In the genomic region with DNA sequence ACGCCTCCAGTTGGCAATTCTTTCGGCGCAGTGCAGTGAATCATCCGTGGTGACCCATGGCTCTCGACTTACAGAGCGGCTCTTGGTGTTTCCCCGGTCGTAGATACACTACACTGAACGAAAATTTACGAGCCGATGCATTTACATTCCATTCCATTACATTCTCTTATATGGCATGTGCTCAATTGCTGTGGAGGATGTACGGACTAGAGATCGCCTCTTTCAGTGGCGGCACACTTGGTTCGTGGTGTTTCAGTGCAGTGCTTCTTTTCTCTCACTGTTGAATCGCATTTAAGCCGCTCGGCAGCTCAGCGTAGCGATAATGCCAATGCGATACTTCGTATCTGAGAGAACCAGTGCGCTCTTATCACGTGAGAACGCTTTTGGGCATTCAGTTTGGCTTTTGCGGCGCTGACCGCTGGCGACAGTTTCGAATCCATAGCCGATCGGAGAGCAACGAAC, we compare ENCODE assay signal across 1 fruit fly cellular context.
TF ChIP-seq lines count a peak whose summit lies in the region.

A gene (plus strand): TSS at position 412 of the 462 bp plus-strand sequence.

TF ChIP-seq in whole organism, embryonic, 481 proteins besides CTCF, POLR2A, EP300 and RAD21 (continued from another document and continues in another):
- no peak for TF ChIP-seq CG32772 (GFP tag; IDR thresholded peaks at IDR 0.05; lab: Robert Waterston, UW)
- no peak for TF ChIP-seq onecut (GFP tag; IDR thresholded peaks at IDR 0.05; lab: Robert Waterston, UW)
- TF ChIP-seq toy (GFP tag; IDR thresholded peaks at IDR 0.05; lab: Robert Waterston, UW): no peak
- TF ChIP-seq Hmx (GFP tag; optimal IDR thresholded peaks at IDR 0.05; lab: Kevin White, UChicago): no peak
- peak; percentile 62 for TF ChIP-seq CG17328 (GFP tag; IDR thresholded peaks at IDR 0.05; lab: Robert Waterston, UW)
- TF ChIP-seq Doc2 (GFP tag; IDR thresholded peaks at IDR 0.05; lab: Robert Waterston, UW): no peak
- peak; percentile 10 for TF ChIP-seq Bdp1 (GFP tag; optimal IDR thresholded peaks at IDR 0.05; lab: Kevin White, UChicago)
- TF ChIP-seq ash1 (GFP tag; optimal IDR thresholded peaks at IDR 0.05; lab: Kevin White, UChicago): no peak
- TF ChIP-seq CG4404 (GFP tag; IDR thresholded peaks at IDR 0.05; lab: Robert Waterston, UW): no peak
- peak; percentile 57 for TF ChIP-seq CG14014 (GFP tag; IDR thresholded peaks at IDR 0.05; lab: Robert Waterston, UW)
- TF ChIP-seq Adf1 (GFP tag; IDR thresholded peaks at IDR 0.05; lab: Robert Waterston, UW): peak; percentile 26; the same call in 1 of the 2 replicates
- TF ChIP-seq Atf-2 (GFP tag; optimal IDR thresholded peaks at IDR 0.05; lab: Kevin White, UChicago): peak; percentile 30
- peak in 1 of 3 experiments; percentile 21 for TF ChIP-seq lola (GFP tag; optimal IDR thresholded peaks at IDR 0.05; lab: Kevin White, UChicago)
- no peak for TF ChIP-seq CG15011 (GFP tag; optimal IDR thresholded peaks at IDR 0.05; lab: Kevin White, UChicago)
- peak; percentile 39 for TF ChIP-seq Rfx (GFP tag; IDR thresholded peaks at IDR 0.05; lab: Robert Waterston, UW)
- no peak for TF ChIP-seq sc (optimal IDR thresholded peaks at IDR 0.05; lab: Kevin White, UChicago)
- TF ChIP-seq sc (GFP tag; optimal IDR thresholded peaks at IDR 0.05; lab: Kevin White, UChicago): no peak
- TF ChIP-seq MBD-R2 (GFP tag; IDR thresholded peaks at IDR 0.05; lab: Robert Waterston, UW): no peak
- TF ChIP-seq bab2 (GFP tag; optimal IDR thresholded peaks at IDR 0.05; lab: Kevin White, UChicago): peak; percentile 33
- peak; percentile 37; the same call in 1 of the 2 replicates for TF ChIP-seq Ada2b (GFP tag; IDR thresholded peaks at IDR 0.05; lab: Robert Waterston, UW)
- peak; percentile 59 for TF ChIP-seq CG9609 (GFP tag; optimal IDR thresholded peaks at IDR 0.05; lab: Kevin White, UChicago)
- TF ChIP-seq CG3065 (GFP tag; optimal IDR thresholded peaks at IDR 0.05; lab: Kevin White, UChicago): no peak
- TF ChIP-seq bigmax (GFP tag; optimal IDR thresholded peaks at IDR 0.05; lab: Kevin White, UChicago): no peak
- TF ChIP-seq mirr (GFP tag; optimal IDR thresholded peaks at IDR 0.05; lab: Kevin White, UChicago): no peak
- TF ChIP-seq CG7839 (tag; optimal IDR thresholded peaks at IDR 0.05; lab: Kevin White, UChicago): peak; percentile 73
- no peak for TF ChIP-seq Lpt (GFP tag; optimal IDR thresholded peaks at IDR 0.05; lab: Kevin White, UChicago)
- TF ChIP-seq CG2678 (tag; optimal IDR thresholded peaks at IDR 0.05; lab: Kevin White, UChicago): no peak
- no peak for TF ChIP-seq nau (GFP tag; optimal IDR thresholded peaks at IDR 0.05; lab: Kevin White, UChicago)
- TF ChIP-seq usp (GFP tag; optimal IDR thresholded peaks at IDR 0.05; lab: Kevin White, UChicago): no peak
- TF ChIP-seq PHDP (tag; optimal IDR thresholded peaks at IDR 0.05; lab: Kevin White, UChicago): peak; percentile 50
- peak; percentile 1 for TF ChIP-seq Mad (GFP tag; optimal IDR thresholded peaks at IDR 0.05; lab: Kevin White, UChicago)
- peak; percentile 34 for TF ChIP-seq CG9932 (GFP tag; IDR thresholded peaks at IDR 0.05; lab: Robert Waterston, UW)
- no peak for TF ChIP-seq h (optimal IDR thresholded peaks at IDR 0.05; lab: Kevin White, UChicago)
- TF ChIP-seq Med (GFP tag; lab: Kevin White, UChicago): peak; percentile 94
- no peak for TF ChIP-seq Nf-YB (GFP tag; optimal IDR thresholded peaks at IDR 0.05; lab: Kevin White, UChicago)
- no peak for TF ChIP-seq CG10462 (GFP tag; optimal IDR thresholded peaks at IDR 0.05; lab: Kevin White, UChicago)
- TF ChIP-seq crc (GFP tag; optimal IDR thresholded peaks at IDR 0.05; lab: Kevin White, UChicago): no peak
- peak; percentile 29 for TF ChIP-seq CG7786 (GFP tag; optimal IDR thresholded peaks at IDR 0.05; lab: Kevin White, UChicago)
- no peak for TF ChIP-seq H15 (GFP tag; IDR thresholded peaks at IDR 0.05; lab: Robert Waterston, UW)
- TF ChIP-seq CG14050 (GFP tag; IDR thresholded peaks at IDR 0.05; lab: Robert Waterston, UW): peak; percentile 53; the same call in 2 of the 3 replicates
- no peak for TF ChIP-seq CG14965 (GFP tag; optimal IDR thresholded peaks at IDR 0.05; lab: Kevin White, UChicago; ENCODE audit: borderline replicate concordance)
- TF ChIP-seq Hsf (GFP tag; optimal IDR thresholded peaks at IDR 0.05; lab: Kevin White, UChicago): peak; percentile 40
- no peak for TF ChIP-seq CG34224 (GFP tag; IDR thresholded peaks at IDR 0.05; lab: Robert Waterston, UW; ENCODE audit: partially characterized antibody)
- peak; percentile 5 for TF ChIP-seq NC2β (GFP tag; optimal IDR thresholded peaks at IDR 0.05; lab: Kevin White, UChicago)
- TF ChIP-seq pfk (GFP tag; optimal IDR thresholded peaks at IDR 0.05; lab: Kevin White, UChicago): no peak
- no peak for TF ChIP-seq Hmr (GFP tag; optimal IDR thresholded peaks at IDR 0.05; lab: Kevin White, UChicago)
- no peak for TF ChIP-seq CG18764 (GFP tag; optimal IDR thresholded peaks at IDR 0.05; lab: Kevin White, UChicago)
- TF ChIP-seq CG15601 (tag; optimal IDR thresholded peaks at IDR 0.05; lab: Kevin White, UChicago): no peak
- TF ChIP-seq p53 (GFP tag; optimal IDR thresholded peaks at IDR 0.05; lab: Kevin White, UChicago): no peak
- no peak for TF ChIP-seq prd (optimal IDR thresholded peaks at IDR 0.05; lab: Kevin White, UChicago)
- TF ChIP-seq prd (GFP tag; IDR thresholded peaks at IDR 0.05; lab: Robert Waterston, UW): peak; percentile 72
- TF ChIP-seq CG6175 (GFP tag; IDR thresholded peaks at IDR 0.05; lab: Robert Waterston, UW): no peak
- TF ChIP-seq CG1233 (GFP tag; optimal IDR thresholded peaks at IDR 0.05; lab: Kevin White, UChicago): no peak
- no peak for TF ChIP-seq CG11696 (GFP tag; IDR thresholded peaks at IDR 0.05; lab: Robert Waterston, UW)
- peak; percentile 0 for TF ChIP-seq CG1647 (GFP tag; optimal IDR thresholded peaks at IDR 0.05; lab: Kevin White, UChicago)
- peak; percentile 5 for TF ChIP-seq gcm2 (GFP tag; optimal IDR thresholded peaks at IDR 0.05; lab: Kevin White, UChicago)
- no peak for TF ChIP-seq CG4328 (GFP tag; optimal IDR thresholded peaks at IDR 0.05; lab: Kevin White, UChicago)
- TF ChIP-seq dysf (GFP tag; IDR thresholded peaks at IDR 0.05; lab: Robert Waterston, UW): peak; percentile 62
- TF ChIP-seq Xrp1 (GFP tag; IDR thresholded peaks at IDR 0.05; lab: Robert Waterston, UW): peak; percentile 64; the same call in 1 of the 2 replicates
- peak; percentile 54 for TF ChIP-seq Antp (GFP tag; optimal IDR thresholded peaks at IDR 0.05; lab: Kevin White, UChicago)
- TF ChIP-seq CG11247 (GFP tag; IDR thresholded peaks at IDR 0.05; lab: Robert Waterston, UW): no peak
- TF ChIP-seq fd64A (GFP tag; optimal IDR thresholded peaks at IDR 0.05; lab: Kevin White, UChicago): no peak
- peak; percentile 41 for TF ChIP-seq CG8944 (GFP tag; optimal IDR thresholded peaks at IDR 0.05; lab: Kevin White, UChicago)
- peak; percentile 2 for TF ChIP-seq ab (GFP tag; optimal IDR thresholded peaks at IDR 0.05; lab: Kevin White, UChicago)
- no peak for TF ChIP-seq sens-2 (GFP tag; IDR thresholded peaks at IDR 0.05; lab: Robert Waterston, UW)
- peak; percentile 36 for TF ChIP-seq CG9817 (tag; optimal IDR thresholded peaks at IDR 0.05; lab: Kevin White, UChicago)
- no peak for TF ChIP-seq zen2 (GFP tag; IDR thresholded peaks at IDR 0.05; lab: Robert Waterston, UW; ENCODE audit: partially characterized antibody)
- TF ChIP-seq CG2889 (GFP tag; IDR thresholded peaks at IDR 0.05; lab: Robert Waterston, UW): 0 out of 3 replicates have a peak, but pooled peaks have one; percentile 49
- TF ChIP-seq gsb-n (tag; optimal IDR thresholded peaks at IDR 0.05; lab: Kevin White, UChicago): no peak
- TF ChIP-seq CG31365 (tag; optimal IDR thresholded peaks at IDR 0.05; lab: Kevin White, UChicago): no peak
- TF ChIP-seq CG8281 (tag; optimal IDR thresholded peaks at IDR 0.05; lab: Kevin White, UChicago): no peak
- no peak for TF ChIP-seq NFAT (GFP tag; IDR thresholded peaks at IDR 0.05; lab: Robert Waterston, UW)
- TF ChIP-seq CG1024 (GFP tag; IDR thresholded peaks at IDR 0.05; lab: Robert Waterston, UW): 0 out of 2 replicates have a peak, but pooled peaks have one; percentile 25
- no peak for TF ChIP-seq Poxn (GFP tag; IDR thresholded peaks at IDR 0.05; lab: Robert Waterston, UW)
- no peak for TF ChIP-seq cas (GFP tag; IDR thresholded peaks at IDR 0.05; lab: Robert Waterston, UW)
- TF ChIP-seq CG10979 (tag; optimal IDR thresholded peaks at IDR 0.05; lab: Kevin White, UChicago): peak; percentile 39
- no peak for TF ChIP-seq inv (GFP tag; IDR thresholded peaks at IDR 0.05; lab: Robert Waterston, UW; ENCODE audit: partially characterized antibody)
- peak; percentile 66 for TF ChIP-seq zf30C (GFP tag; optimal IDR thresholded peaks at IDR 0.05; lab: Kevin White, UChicago)
- peak; percentile 50; the same call in 1 of the 2 replicates for TF ChIP-seq CG5953 (GFP tag; IDR thresholded peaks at IDR 0.05; lab: Robert Waterston, UW)
- peak; percentile 18 for TF ChIP-seq phol (tag; optimal IDR thresholded peaks at IDR 0.05; lab: Kevin White, UChicago)
- no peak for TF ChIP-seq CG15479 (GFP tag; optimal IDR thresholded peaks at IDR 0.05; lab: Kevin White, UChicago)
- peak; percentile 7 for TF ChIP-seq fd96Cb (tag; optimal IDR thresholded peaks at IDR 0.05; lab: Kevin White, UChicago)
- peak; percentile 46 for TF ChIP-seq CG8388 (GFP tag; optimal IDR thresholded peaks at IDR 0.05; lab: Kevin White, UChicago)
- peak; percentile 22 for TF ChIP-seq CG8924 (tag; optimal IDR thresholded peaks at IDR 0.05; lab: Kevin White, UChicago)
- no peak for TF ChIP-seq en (GFP tag; optimal IDR thresholded peaks at IDR 0.05; lab: Kevin White, UChicago)
- 0 out of 2 replicates have a peak, but pooled peaks have one; percentile 14 for TF ChIP-seq bowl (GFP tag; IDR thresholded peaks at IDR 0.05; lab: Robert Waterston, UW)
- no peak for TF ChIP-seq Hey (tag; optimal IDR thresholded peaks at IDR 0.05; lab: Kevin White, UChicago)
- TF ChIP-seq B-H1 (GFP tag; IDR thresholded peaks at IDR 0.05; lab: Robert Waterston, UW): no peak
- no peak for TF ChIP-seq Dll (GFP tag; IDR thresholded peaks at IDR 0.05; lab: Robert Waterston, UW; ENCODE audit: partially characterized antibody)
- no peak for TF ChIP-seq gfzf (GFP tag; optimal IDR thresholded peaks at IDR 0.05; lab: Kevin White, UChicago)
- no peak for TF ChIP-seq vnd (GFP tag; IDR thresholded peaks at IDR 0.05; lab: Robert Waterston, UW; ENCODE audit: partially characterized antibody)
- TF ChIP-seq lov (optimal IDR thresholded peaks at IDR 0.05; lab: Kevin White, UChicago): no peak
- TF ChIP-seq lov (GFP tag; IDR thresholded peaks at IDR 0.05; lab: Robert Waterston, UW): no peak
- TF ChIP-seq gce (GFP tag; IDR thresholded peaks at IDR 0.05; lab: Robert Waterston, UW): no peak
- 0 out of 2 replicates have a peak, but pooled peaks have one; percentile 19 for TF ChIP-seq stc (GFP tag; IDR thresholded peaks at IDR 0.05; lab: Robert Waterston, UW)
- TF ChIP-seq stwl (tag; optimal IDR thresholded peaks at IDR 0.05; lab: Kevin White, UChicago): no peak
- no peak for TF ChIP-seq CG13775 (GFP tag; optimal IDR thresholded peaks at IDR 0.05; lab: Kevin White, UChicago)
- TF ChIP-seq CG8359 (GFP tag; optimal IDR thresholded peaks at IDR 0.05; lab: Kevin White, UChicago; ENCODE audit: borderline replicate concordance): no peak
- no peak for TF ChIP-seq ttk (GFP tag; IDR thresholded peaks at IDR 0.05; lab: Robert Waterston, UW)
- TF ChIP-seq Kr (GFP tag; optimal IDR thresholded peaks at IDR 0.05; lab: Kevin White, UChicago): no peak
- TF ChIP-seq CG12942 (GFP tag; optimal IDR thresholded peaks at IDR 0.05; lab: Kevin White, UChicago): peak; percentile 58
- TF ChIP-seq tll (GFP tag; optimal IDR thresholded peaks at IDR 0.05; lab: Kevin White, UChicago): no peak
- no peak for TF ChIP-seq C15 (GFP tag; IDR thresholded peaks at IDR 0.05; lab: Robert Waterston, UW)
- peak; percentile 43; the same call in 1 of the 2 replicates for TF ChIP-seq Rx (GFP tag; IDR thresholded peaks at IDR 0.05; lab: Robert Waterston, UW)
- TF ChIP-seq sima (GFP tag; optimal IDR thresholded peaks at IDR 0.05; lab: Kevin White, UChicago): no peak
- TF ChIP-seq ems (GFP tag; optimal IDR thresholded peaks at IDR 0.05; lab: Kevin White, UChicago): peak; percentile 26
- TF ChIP-seq Hr3 (GFP tag; optimal IDR thresholded peaks at IDR 0.05; lab: Kevin White, UChicago): peak; percentile 51
- no peak for TF ChIP-seq CG9876 (GFP tag; optimal IDR thresholded peaks at IDR 0.05; lab: Kevin White, UChicago)
- TF ChIP-seq CG16779 (GFP tag; IDR thresholded peaks at IDR 0.05; lab: Robert Waterston, UW): no peak
- no peak for TF ChIP-seq CG6813 (GFP tag; optimal IDR thresholded peaks at IDR 0.05; lab: Kevin White, UChicago)
- TF ChIP-seq CG11560 (tag; IDR thresholded peaks at IDR 0.05; lab: Robert Waterston, UW): no peak
- TF ChIP-seq Sin3A (optimal IDR thresholded peaks at IDR 0.05; lab: Kevin White, UChicago): no peak
- TF ChIP-seq BEAF-32 (GFP tag; optimal IDR thresholded peaks at IDR 0.05; lab: Kevin White, UChicago): no peak
- TF ChIP-seq CG11723 (GFP tag; optimal IDR thresholded peaks at IDR 0.05; lab: Kevin White, UChicago): no peak
- no peak for TF ChIP-seq luna (GFP tag; optimal IDR thresholded peaks at IDR 0.05; lab: Kevin White, UChicago)
- no peak for TF ChIP-seq CG15269 (tag; optimal IDR thresholded peaks at IDR 0.05; lab: Kevin White, UChicago)
- TF ChIP-seq Tbp (GFP tag; optimal IDR thresholded peaks at IDR 0.05; lab: Kevin White, UChicago): no peak
- TF ChIP-seq CG17186 (GFP tag; optimal IDR thresholded peaks at IDR 0.05; lab: Kevin White, UChicago): no peak
- 0 out of 3 replicates have a peak, but pooled peaks have one; percentile 38 for TF ChIP-seq Mrtf (GFP tag; IDR thresholded peaks at IDR 0.05; lab: Robert Waterston, UW)
- TF ChIP-seq E2f1 (GFP tag; IDR thresholded peaks at IDR 0.05; lab: Robert Waterston, UW): peak; percentile 56
- no peak for TF ChIP-seq bbx (GFP tag; IDR thresholded peaks at IDR 0.05; lab: Robert Waterston, UW; ENCODE audit: partially characterized antibody)
- TF ChIP-seq CG12391 (tag; optimal IDR thresholded peaks at IDR 0.05; lab: Kevin White, UChicago): peak; percentile 57
- TF ChIP-seq CG9727 (GFP tag; optimal IDR thresholded peaks at IDR 0.05; lab: Kevin White, UChicago): peak; percentile 31
- peak; percentile 30 for TF ChIP-seq her (GFP tag; optimal IDR thresholded peaks at IDR 0.05; lab: Kevin White, UChicago)
- peak; percentile 22 for TF ChIP-seq disco-r (GFP tag; optimal IDR thresholded peaks at IDR 0.05; lab: Kevin White, UChicago)
- no peak for TF ChIP-seq CG30020 (tag; optimal IDR thresholded peaks at IDR 0.05; lab: Kevin White, UChicago)
- no peak for TF ChIP-seq CG16813 (GFP tag; IDR thresholded peaks at IDR 0.05; lab: Robert Waterston, UW; ENCODE audit: partially characterized antibody)
- TF ChIP-seq CG4617 (GFP tag; optimal IDR thresholded peaks at IDR 0.05; lab: Kevin White, UChicago; ENCODE audit: borderline replicate concordance): no peak
